Worm (Caenorhabditis elegans) whole organism, L4/young adult: ENCODE results near the gene suox-1.

Experiments
- W03F9.2 ChIP-seq: fragments of 150-350 bp; optimal IDR thresholded peaks from 2 replicates; lab custom pipeline; 2014; ENCODE audit warnings: missing biosample characterization, missing genetic modification characterization
- dao-5 ChIP-seq: sonication (generic microtip); optimal IDR thresholded peaks from 2 replicates; lab custom pipeline; 2016; ENCODE audit warnings: missing genotype, missing genetic modification characterization, moderate library complexity, missing compliant biosample characterization

DNA sequence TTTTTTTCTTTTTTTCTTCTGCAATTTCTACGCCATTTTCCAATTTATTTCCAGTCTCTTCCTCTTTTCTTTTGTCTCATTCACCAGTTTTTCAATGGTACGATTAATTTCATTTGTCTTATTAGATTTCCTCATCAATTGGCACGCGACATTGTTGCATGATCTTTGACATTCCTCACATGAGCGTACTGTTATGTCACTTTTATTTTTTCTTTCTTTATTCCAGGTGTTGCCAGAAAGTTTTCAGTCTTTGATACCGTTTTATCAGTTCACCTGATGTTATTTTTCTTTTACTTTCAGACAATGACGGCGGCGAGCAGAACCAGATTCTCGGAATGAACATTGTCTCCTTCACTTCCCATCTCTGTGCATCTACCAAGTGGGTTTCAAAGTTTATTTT, 40.0 kb downstream of the suox-1 start, which contains the start of the genes olrn-1 and C02C6.14:
- TF ChIP-seq W03F9.2 (tag; lab: Kevin White, UChicago) (no peak), dao-5 (tag; lab: Kevin White, UChicago) (no peak)
